Fruit fly (Drosophila melanogaster): Measurements from ENCODE around the gene Gbeta76C.

The Gbeta76C gene

dm6 chr3L:19687200-19687687 lies at the start of gene Gbeta76C, which contains the start of gene CG8765:
Gene Gbeta76C (plus strand): TSS chr3L:19687637.
Gene CG8765 (minus strand): TSS chr3L:19687353.
- no peak for TF ChIP-seq CG8478 (optimal IDR thresholded peaks at IDR 0.05)
- peak; percentile 21 to 32 for TF ChIP-seq CTCF (optimal IDR thresholded peaks at IDR 0.05)

- no peak for TF ChIP-seq CG8478 (optimal IDR thresholded peaks at IDR 0.05)
- no peak for TF ChIP-seq CTCF (optimal IDR thresholded peaks at IDR 0.05)
Observed at dm6 chr3L:19642448-19643020, 44.9 kb upstream of the Gbeta76C start, which contains the start of gene Rnf146. Gene Rnf146 (minus strand): TSS chr3L:19642816.

dm6 chr3L:19646292-19646691 lies 41.1 kb upstream of the Gbeta76C start:
- TF ChIP-seq CG8478 (optimal IDR thresholded peaks at IDR 0.05), result no peak
- TF ChIP-seq CTCF (optimal IDR thresholded peaks at IDR 0.05), result no peak

dm6 chr3L:19648648-19649047 lies 38.8 kb upstream of the Gbeta76C start:
- no peak for TF ChIP-seq CTCF (optimal IDR thresholded peaks at IDR 0.05)
- TF ChIP-seq CG8478 (optimal IDR thresholded peaks at IDR 0.05), result no peak

dm6 chr3L:19649374-19649948 lies 38.0 kb upstream of the Gbeta76C start, which contains the start of gene Oat:
Gene Oat (minus strand): TSS chr3L:19649851.
- TF ChIP-seq CG8478 (optimal IDR thresholded peaks at IDR 0.05) (no peak), CTCF (optimal IDR thresholded peaks at IDR 0.05) (no peak)

dm6 chr3L:19650121-19650520 lies 37.3 kb upstream of the Gbeta76C start:
- TF ChIP-seq CTCF (optimal IDR thresholded peaks at IDR 0.05) (no peak), CG8478 (optimal IDR thresholded peaks at IDR 0.05) (no peak)

dm6 chr3L:19650588-19650987 lies 36.8 kb upstream of the Gbeta76C start:
- TF ChIP-seq CTCF (optimal IDR thresholded peaks at IDR 0.05) (peak in 1 of 2 experiments; percentile 52), CG8478 (optimal IDR thresholded peaks at IDR 0.05) (no peak)

- TF ChIP-seq CG8478 (optimal IDR thresholded peaks at IDR 0.05) (no peak), CTCF (optimal IDR thresholded peaks at IDR 0.05) (no peak)
Observed at dm6 chr3L:19653470-19653869, 34.0 kb upstream of the Gbeta76C start.

dm6 chr3L:19655923-19656322 lies 31.5 kb upstream of the Gbeta76C start:
- TF ChIP-seq CG8478 (optimal IDR thresholded peaks at IDR 0.05) (no peak), CTCF (optimal IDR thresholded peaks at IDR 0.05) (no peak)

dm6 chr3L:19662892-19663291 lies 24.5 kb upstream of the Gbeta76C start:
- no peak for TF ChIP-seq CTCF (optimal IDR thresholded peaks at IDR 0.05)
- no peak for TF ChIP-seq CG8478 (optimal IDR thresholded peaks at IDR 0.05)

- no peak for TF ChIP-seq CG8478 (optimal IDR thresholded peaks at IDR 0.05)
- TF ChIP-seq CTCF (optimal IDR thresholded peaks at IDR 0.05), result no peak
Observed at dm6 chr3L:19663605-19664230, 23.7 kb upstream of the Gbeta76C start, which contains the start of gene tey. Gene tey (minus strand): TSS chr3L:19664104.

dm6 chr3L:19665059-19665626 lies 22.3 kb upstream of the Gbeta76C start:
- TF ChIP-seq CG8478 (optimal IDR thresholded peaks at IDR 0.05) (no peak), CTCF (optimal IDR thresholded peaks at IDR 0.05) (no peak)

- TF ChIP-seq CTCF (optimal IDR thresholded peaks at IDR 0.05), result no peak
- TF ChIP-seq CG8478 (optimal IDR thresholded peaks at IDR 0.05), result no peak
Observed at dm6 chr3L:19670492-19670891, 16.9 kb upstream of the Gbeta76C start.

- TF ChIP-seq CG8478 (optimal IDR thresholded peaks at IDR 0.05), result no peak
- TF ChIP-seq CTCF (optimal IDR thresholded peaks at IDR 0.05), result no peak
Observed at dm6 chr3L:19674317-19674716, 13.1 kb upstream of the Gbeta76C start.

- TF ChIP-seq CTCF (optimal IDR thresholded peaks at IDR 0.05) (no peak), CG8478 (optimal IDR thresholded peaks at IDR 0.05) (no peak)
Observed at dm6 chr3L:19676050-19676449, 11.4 kb upstream of the Gbeta76C start.
